Fruit fly (Drosophila melanogaster): Measurements from ENCODE around the gene CG3529.

- TF ChIP-seq psq (optimal IDR thresholded peaks at IDR 0.05) = no peak
- TF ChIP-seq CG8478 (optimal IDR thresholded peaks at IDR 0.05) = no peak
- no peak for TF ChIP-seq usp (GFP tag; optimal IDR thresholded peaks at IDR 0.05)
- no peak for TF ChIP-seq Dll (optimal IDR thresholded peaks at IDR 0.05)
Measured at dm6 chr3L:9398028-9398427, 48.6 kb upstream of the CG3529 start.
